Fruit fly (Drosophila melanogaster): Measurements from ENCODE around the gene Ubr3.

Ubr3 gene

DNA sequence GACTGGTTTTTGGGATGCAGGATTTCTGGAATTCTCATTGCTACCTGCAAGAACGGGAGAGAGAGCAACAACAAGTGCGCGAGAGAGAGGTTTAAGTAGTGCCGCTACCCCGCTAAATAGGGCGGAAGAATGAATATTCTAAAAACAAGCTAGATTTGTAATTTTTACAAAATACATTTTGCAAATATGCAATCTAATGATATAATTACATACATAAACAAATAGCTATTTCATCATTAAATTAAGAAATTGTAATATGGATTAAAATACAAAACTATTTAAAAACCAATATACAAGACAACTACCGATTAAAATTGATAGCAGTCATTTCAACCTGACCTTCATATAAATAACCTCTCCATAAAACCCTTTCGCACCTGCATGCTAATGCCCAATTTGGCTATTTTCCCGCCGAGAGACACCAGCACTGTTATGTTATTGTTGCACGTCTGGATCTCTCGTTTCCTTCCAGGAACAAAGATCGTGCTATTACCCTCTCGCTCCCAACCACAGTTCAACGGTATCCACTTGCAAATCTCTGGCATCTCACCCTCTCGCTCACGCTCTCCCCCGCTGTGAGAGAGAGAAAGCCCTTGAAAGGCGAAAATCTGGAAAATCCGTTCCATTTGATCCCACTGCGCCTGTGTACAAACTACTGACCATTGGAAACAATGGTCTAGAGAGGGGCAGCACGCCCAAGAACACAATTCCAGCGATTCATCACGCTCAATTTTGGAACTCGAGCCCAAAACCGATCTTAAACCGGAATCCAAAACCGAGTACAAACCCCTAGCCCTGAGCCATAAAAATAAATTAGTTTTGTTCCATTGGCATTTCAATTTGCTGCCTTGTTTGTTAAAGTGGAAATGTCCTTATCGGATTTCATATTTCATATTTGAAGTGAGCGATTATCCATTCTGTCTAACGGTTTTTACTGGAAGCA lies 43.8 kb upstream of the Ubr3 start, which contains the start of gene Nek2 (continued):
- TF ChIP-seq H15 (GFP tag; IDR thresholded peaks at IDR 0.05), result no peak
- TF ChIP-seq Jarid2 (GFP tag; optimal IDR thresholded peaks at IDR 0.05), result no peak
- TF ChIP-seq row (GFP tag; IDR thresholded peaks at IDR 0.05), result peak; percentile 67
- TF ChIP-seq ash1 (GFP tag; optimal IDR thresholded peaks at IDR 0.05), result no peak
- no peak for TF ChIP-seq sc (optimal IDR thresholded peaks at IDR 0.05)
- no peak for TF ChIP-seq sc (GFP tag; optimal IDR thresholded peaks at IDR 0.05)
- peak; percentile 11 for TF ChIP-seq sens (GFP tag)
- TF ChIP-seq gcm2 (GFP tag; optimal IDR thresholded peaks at IDR 0.05), result no peak
- peak; percentile 66 for TF ChIP-seq D (optimal IDR thresholded peaks at IDR 0.05)
- TF ChIP-seq D (GFP tag; optimal IDR thresholded peaks at IDR 0.05), result no peak
- TF ChIP-seq ind (GFP tag; optimal IDR thresholded peaks at IDR 0.05), result no peak
- no peak for TF ChIP-seq HmgZ (tag; optimal IDR thresholded peaks at IDR 0.05)
- 0 out of 2 replicates have a peak, but pooled peaks have one; percentile 20 for TF ChIP-seq CG4360 (GFP tag; IDR thresholded peaks at IDR 0.05)
- peak; percentile 67 for TF ChIP-seq CG1832 (GFP tag; optimal IDR thresholded peaks at IDR 0.05)
- TF ChIP-seq CG6813 (GFP tag; optimal IDR thresholded peaks at IDR 0.05), result no peak
- TF ChIP-seq CG14710 (tag; optimal IDR thresholded peaks at IDR 0.05), result peak; percentile 18
- TF ChIP-seq Med (GFP tag), result no peak
- no peak for TF ChIP-seq HLH54F (GFP tag; optimal IDR thresholded peaks at IDR 0.05)
- no peak for TF ChIP-seq Lpt (GFP tag; optimal IDR thresholded peaks at IDR 0.05)
- TF ChIP-seq cas (GFP tag; IDR thresholded peaks at IDR 0.05), result no peak
- TF ChIP-seq pzg (GFP tag; optimal IDR thresholded peaks at IDR 0.05), result no peak
- no peak for TF ChIP-seq Mad (GFP tag; optimal IDR thresholded peaks at IDR 0.05)
- TF ChIP-seq br (optimal IDR thresholded peaks at IDR 0.05), result no peak
- no peak for TF ChIP-seq CG12299 (tag; optimal IDR thresholded peaks at IDR 0.05)
- TF ChIP-seq Rfx (GFP tag; IDR thresholded peaks at IDR 0.05), result no peak
- TF ChIP-seq GATAe (GFP tag; conservative IDR thresholded peaks at IDR 0.05), result no peak
- TF ChIP-seq chinmo (GFP tag; IDR thresholded peaks at IDR 0.05; ENCODE audit: partially characterized antibody), result no peak
- no peak for TF ChIP-seq CG6765 (GFP tag; optimal IDR thresholded peaks at IDR 0.05)
- no peak for TF ChIP-seq Gsc (GFP tag; IDR thresholded peaks at IDR 0.05)
- peak in 1 of 3 experiments; percentile 2 for TF ChIP-seq Stat92E (GFP tag; optimal IDR thresholded peaks at IDR 0.05)
- TF ChIP-seq HLHmδ (GFP tag; optimal IDR thresholded peaks at IDR 0.05), result peak; percentile 4
- no peak for TF ChIP-seq chm (GFP tag; IDR thresholded peaks at IDR 0.05)
- TF ChIP-seq YL-1 (GFP tag; optimal IDR thresholded peaks at IDR 0.05), result no peak
- peak in 1 of 3 experiments; percentile 43 for TF ChIP-seq lola (GFP tag; optimal IDR thresholded peaks at IDR 0.05)
- no peak for TF ChIP-seq da (GFP tag; optimal IDR thresholded peaks at IDR 0.05)
- TF ChIP-seq CG34422 (GFP tag; IDR thresholded peaks at IDR 0.05), result no peak
- peak; percentile 37 for TF ChIP-seq CG12391 (tag; optimal IDR thresholded peaks at IDR 0.05)
- peak; percentile 9 for TF ChIP-seq CG2712 (tag; optimal IDR thresholded peaks at IDR 0.05)
- TF ChIP-seq CG15696 (tag; optimal IDR thresholded peaks at IDR 0.05), result no peak
- no peak for TF ChIP-seq p53 (GFP tag; optimal IDR thresholded peaks at IDR 0.05)
- TF ChIP-seq CG14441 (GFP tag; IDR thresholded peaks at IDR 0.05), result no peak
- no peak for TF ChIP-seq CG4282 (GFP tag; optimal IDR thresholded peaks at IDR 0.05)
- TF ChIP-seq NfI (GFP tag; optimal IDR thresholded peaks at IDR 0.05), result no peak
- TF ChIP-seq Sry-δ (GFP tag; optimal IDR thresholded peaks at IDR 0.05), result no peak
- no peak for TF ChIP-seq CG6175 (GFP tag; IDR thresholded peaks at IDR 0.05)
- no peak for TF ChIP-seq disco-r (GFP tag; optimal IDR thresholded peaks at IDR 0.05)
- TF ChIP-seq CG3726 (GFP tag; IDR thresholded peaks at IDR 0.05), result no peak
- TF ChIP-seq dmrt11E (tag; optimal IDR thresholded peaks at IDR 0.05), result peak; percentile 17
- no peak for TF ChIP-seq al (GFP tag; IDR thresholded peaks at IDR 0.05)
- no peak for TF ChIP-seq jumu (GFP tag; optimal IDR thresholded peaks at IDR 0.05)

All from whole organism, embryonic.